Worm (Caenorhabditis elegans) whole organism, midembryonic: Measurements from ENCODE around the gene W04E12.5.

Experiments used
- T22C8.4 ChIP-seq: fragments of 200-800 bp; sonication (Bioruptor generic); IDR thresholded peaks from 2 replicates; pipeline ENCODE4 v1.3.6; 2022; ENCODE audit warnings: missing genetic modification characterization, missing compliant biosample characterization
- cog-1 ChIP-seq: sonication (generic microtip); optimal IDR thresholded peaks from 2 replicates; lab custom pipeline; 2016; ENCODE audit warnings: missing genetic modification characterization, missing compliant biosample characterization
- flt-1 ChIP-seq: fragments of 200-800 bp; sonication (Bioruptor generic); IDR thresholded peaks from 2 replicates; pipeline ENCODE4 v1.3.6; 2022; ENCODE audit warnings: missing genetic modification characterization, missing compliant biosample characterization
- klf-2 ChIP-seq: fragments of 200-800 bp; sonication (Bioruptor generic); conservative IDR thresholded peaks from 2 replicates; pipeline ENCODE4 v1.3.6; 2022; ENCODE audit warnings: missing genetic modification reagents, missing genetic modification characterization, missing compliant biosample characterization
- med-1 ChIP-seq: sonication (generic microtip); optimal IDR thresholded peaks from 2 replicates; lab custom pipeline; 2017; ENCODE audit warnings: missing genetic modification characterization, mild to moderate bottlenecking, missing compliant biosample characterization, antibody characterized with exemption, missing genetic modification reagents; ENCODE audit not compliant: insufficient read depth
- ref-1 ChIP-seq: fragments of 200-800 bp; sonication (Bioruptor generic); conservative IDR thresholded peaks from 2 replicates; pipeline ENCODE4 v1.3.6; 2022; ENCODE audit warnings: missing genetic modification reagents, missing genetic modification characterization, missing compliant biosample characterization
- tab-1 ChIP-seq: fragments of 200-800 bp; sonication (Bioruptor generic); IDR thresholded peaks from 2 replicates; pipeline ENCODE4 v1.3.6; 2022; ENCODE audit warnings: missing genetic modification characterization, missing compliant biosample characterization
- ztf-23 ChIP-seq: fragments of 200-800 bp; sonication (Bioruptor generic); IDR thresholded peaks from 2 replicates; pipeline ENCODE4 v1.3.6; 2022; ENCODE audit warnings: missing genetic modification reagents, missing genetic modification characterization, missing compliant biosample characterization
- ztf-29 ChIP-seq: fragments of 200-800 bp; sonication (Bioruptor generic); IDR thresholded peaks from 2 replicates; pipeline ENCODE4 v1.3.6; 2022; ENCODE audit warnings: missing genetic modification reagents, missing genetic modification characterization, missing compliant biosample characterization

Gene W04E12.5

ce11 chrV:19719253-19719652, 26.7 kb upstream of the W04E12.5 start, which contains the start of gene Y116F11A.6:
TSS of gene Y116F11A.6 (plus strand) at chrV:19719553.
- no peak for TF ChIP-seq ztf-29 (GFP tag; lab: Robert Waterston, UW)
- no peak for TF ChIP-seq tab-1 (GFP tag; lab: Robert Waterston, UW)
- TF ChIP-seq klf-2 (GFP tag; lab: Robert Waterston, UW) = no peak
- no peak for TF ChIP-seq T22C8.4 (GFP tag; lab: Robert Waterston, UW)
- TF ChIP-seq ref-1 (GFP tag; lab: Robert Waterston, UW) = no peak
- no peak for TF ChIP-seq cog-1 (tag; lab: Kevin White, UChicago)
- TF ChIP-seq ztf-23 (GFP tag; lab: Robert Waterston, UW) = no peak
- no peak for TF ChIP-seq med-1 (GFP tag; lab: Kevin White, UChicago)
- TF ChIP-seq flt-1 (GFP tag; lab: Robert Waterston, UW) = no peak

ce11 chrV:19722881-19723280, 23.1 kb upstream of the W04E12.5 start:
- TF ChIP-seq cog-1 (tag; lab: Kevin White, UChicago) = no peak
- TF ChIP-seq tab-1 (GFP tag; lab: Robert Waterston, UW) = peak; percentile 85
- TF ChIP-seq flt-1 (GFP tag; lab: Robert Waterston, UW) = peak; percentile 93
- peak; percentile 86 for TF ChIP-seq ztf-23 (GFP tag; lab: Robert Waterston, UW)
- TF ChIP-seq T22C8.4 (GFP tag; lab: Robert Waterston, UW) = peak; percentile 72
- TF ChIP-seq med-1 (GFP tag; lab: Kevin White, UChicago) = peak; percentile 42
- peak; percentile 52; the same call in 1 of the 2 replicates for TF ChIP-seq ref-1 (GFP tag; lab: Robert Waterston, UW)
- TF ChIP-seq klf-2 (GFP tag; lab: Robert Waterston, UW) = 0 out of 2 replicates have a peak, but pooled peaks have one; percentile 32
- peak; percentile 64; the same call in 1 of the 2 replicates for TF ChIP-seq ztf-29 (GFP tag; lab: Robert Waterston, UW)

ce11 chrV:19724589-19724988, 21.4 kb upstream of the W04E12.5 start:
- TF ChIP-seq ref-1 (GFP tag; lab: Robert Waterston, UW) = no peak
- no peak for TF ChIP-seq flt-1 (GFP tag; lab: Robert Waterston, UW)
- TF ChIP-seq ztf-23 (GFP tag; lab: Robert Waterston, UW) = no peak
- TF ChIP-seq T22C8.4 (GFP tag; lab: Robert Waterston, UW) = no peak
- TF ChIP-seq cog-1 (tag; lab: Kevin White, UChicago) = no peak
- no peak for TF ChIP-seq klf-2 (GFP tag; lab: Robert Waterston, UW)
- TF ChIP-seq ztf-29 (GFP tag; lab: Robert Waterston, UW) = no peak
- TF ChIP-seq med-1 (GFP tag; lab: Kevin White, UChicago) = no peak

- no peak for TF ChIP-seq med-1 (GFP tag; lab: Kevin White, UChicago)
- TF ChIP-seq T22C8.4 (GFP tag; lab: Robert Waterston, UW) = no peak
- no peak for TF ChIP-seq tab-1 (GFP tag; lab: Robert Waterston, UW)
- TF ChIP-seq ztf-29 (GFP tag; lab: Robert Waterston, UW) = no peak
- TF ChIP-seq klf-2 (GFP tag; lab: Robert Waterston, UW) = no peak
- no peak for TF ChIP-seq cog-1 (tag; lab: Kevin White, UChicago)
Observed at ce11 chrV:19727990-19728389, 18.0 kb upstream of the W04E12.5 start.

- TF ChIP-seq ztf-29 (GFP tag; lab: Robert Waterston, UW) = no peak
- TF ChIP-seq med-1 (GFP tag; lab: Kevin White, UChicago) = no peak
- TF ChIP-seq T22C8.4 (GFP tag; lab: Robert Waterston, UW) = no peak
- no peak for TF ChIP-seq cog-1 (tag; lab: Kevin White, UChicago)
- TF ChIP-seq ztf-23 (GFP tag; lab: Robert Waterston, UW) = no peak
- TF ChIP-seq klf-2 (GFP tag; lab: Robert Waterston, UW) = no peak
- no peak for TF ChIP-seq ref-1 (GFP tag; lab: Robert Waterston, UW)
- no peak for TF ChIP-seq flt-1 (GFP tag; lab: Robert Waterston, UW)
- no peak for TF ChIP-seq tab-1 (GFP tag; lab: Robert Waterston, UW)
Observed at ce11 chrV:19728731-19729130, 17.2 kb upstream of the W04E12.5 start, which contains the start of gene Y116F11A.3. TSS of gene Y116F11A.3 (plus strand) at chrV:19729031.

- TF ChIP-seq ref-1 (GFP tag; lab: Robert Waterston, UW) = no peak
- TF ChIP-seq med-1 (GFP tag; lab: Kevin White, UChicago) = no peak
- TF ChIP-seq cog-1 (tag; lab: Kevin White, UChicago) = no peak
- no peak for TF ChIP-seq T22C8.4 (GFP tag; lab: Robert Waterston, UW)
- no peak for TF ChIP-seq flt-1 (GFP tag; lab: Robert Waterston, UW)
- no peak for TF ChIP-seq tab-1 (GFP tag; lab: Robert Waterston, UW)
- no peak for TF ChIP-seq ztf-29 (GFP tag; lab: Robert Waterston, UW)
- no peak for TF ChIP-seq klf-2 (GFP tag; lab: Robert Waterston, UW)
- no peak for TF ChIP-seq ztf-23 (GFP tag; lab: Robert Waterston, UW)
Observed at ce11 chrV:19730280-19730679, 15.7 kb upstream of the W04E12.5 start, which contains the start of gene Y116F11A.1. TSS of gene Y116F11A.1 (plus strand) at chrV:19730580.

- TF ChIP-seq cog-1 (tag; lab: Kevin White, UChicago) (no peak), ztf-29 (GFP tag; lab: Robert Waterston, UW) (no peak), ztf-23 (GFP tag; lab: Robert Waterston, UW) (no peak), flt-1 (GFP tag; lab: Robert Waterston, UW) (no peak)
Observed at ce11 chrV:19733728-19734127, 12.2 kb upstream of the W04E12.5 start.

ce11 chrV:19737458-19737857, 8.5 kb upstream of the W04E12.5 start, which contains the start of gene W04E12.7:
TSS of gene W04E12.7 (minus strand) at chrV:19737558.
- TF ChIP-seq flt-1 (GFP tag; lab: Robert Waterston, UW) (no peak), klf-2 (GFP tag; lab: Robert Waterston, UW) (no peak), cog-1 (tag; lab: Kevin White, UChicago) (no peak), ref-1 (GFP tag; lab: Robert Waterston, UW) (no peak), ztf-29 (GFP tag; lab: Robert Waterston, UW) (no peak), tab-1 (GFP tag; lab: Robert Waterston, UW) (no peak), med-1 (GFP tag; lab: Kevin White, UChicago) (no peak), T22C8.4 (GFP tag; lab: Robert Waterston, UW) (no peak)

- TF ChIP-seq flt-1 (GFP tag; lab: Robert Waterston, UW) (no peak), tab-1 (GFP tag; lab: Robert Waterston, UW) (no peak), T22C8.4 (GFP tag; lab: Robert Waterston, UW) (no peak), ztf-29 (GFP tag; lab: Robert Waterston, UW) (no peak), med-1 (GFP tag; lab: Kevin White, UChicago) (no peak), cog-1 (tag; lab: Kevin White, UChicago) (no peak), ztf-23 (GFP tag; lab: Robert Waterston, UW) (no peak), ref-1 (GFP tag; lab: Robert Waterston, UW) (no peak), klf-2 (GFP tag; lab: Robert Waterston, UW) (no peak)
Observed at ce11 chrV:19738117-19738516, 7.8 kb upstream of the W04E12.5 start, which contains the start of gene fbxa-131. TSS of gene fbxa-131 (plus strand) at chrV:19738417.
